Fruit fly (Drosophila melanogaster) whole organism, adult: ENCODE measurements around the gene CG17127.
A peak's percentile ranks its signal among the peaks of the same experiment; 100 is the strongest.

ENCODE experiments used
- CG7101 ChIP-seq: fragments of 200-800 bp; sonication (Bioruptor generic); optimal IDR thresholded peaks from 2 replicates; lab custom pipeline; 2018; ENCODE audit warnings: missing biosample characterization, mild to moderate bottlenecking, missing genetic modification characterization, moderate library complexity
- Crg-1 ChIP-seq: fragments of 200-800 bp; sonication (Bioruptor generic); optimal IDR thresholded peaks from 2 replicates; lab custom pipeline; 2016; ENCODE audit warnings: missing biosample characterization, missing genetic modification characterization
- kay ChIP-seq: fragments of 200-800 bp; sonication (Bioruptor generic); peaks from one replicate; lab custom pipeline; 2016; ENCODE audit warnings: missing biosample characterization, missing genetic modification characterization, borderline replicate concordance

DNA sequence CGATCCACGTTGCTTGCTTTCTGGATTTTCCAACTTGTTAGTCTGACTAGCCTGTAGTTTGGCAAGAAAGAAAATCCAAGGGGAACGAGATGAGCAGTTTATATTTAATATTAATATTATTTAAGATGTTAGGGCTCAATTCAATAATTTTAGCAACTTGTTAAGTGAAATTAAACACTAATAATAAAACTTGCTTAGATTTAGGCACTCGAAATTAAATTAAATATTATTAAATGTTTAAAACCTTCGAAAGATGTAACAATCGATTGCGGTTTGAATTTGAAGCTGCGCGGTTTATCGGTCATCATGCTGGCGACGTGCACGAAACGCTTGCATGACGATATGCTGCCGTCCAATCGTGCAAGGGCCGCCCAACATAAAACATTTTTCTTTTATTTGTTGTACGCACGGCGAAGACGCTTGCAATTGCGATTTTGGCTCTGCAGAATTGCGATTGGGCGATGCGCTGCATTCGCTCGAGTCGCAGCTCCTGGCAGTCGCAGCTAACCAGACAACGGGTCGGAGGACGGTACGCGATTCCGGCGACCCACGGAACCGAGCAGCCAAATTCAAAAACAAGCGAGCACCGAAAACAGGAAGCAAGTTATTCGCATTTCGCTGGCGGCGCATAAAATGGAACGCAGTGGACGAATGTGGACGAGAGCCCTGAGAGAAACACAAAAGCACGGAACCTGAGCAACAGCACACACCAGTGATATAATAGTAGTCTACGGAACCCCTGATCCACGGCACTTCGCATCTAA lies 33.5 kb upstream of the CG17127 start, which contains the start of the genes Vha16-5 and CG12299:
- TF ChIP-seq Crg-1 = peak; percentile 30
- TF ChIP-seq CG7101 (tag; lab: Kevin White, UChicago) = peak; percentile 33
- no peak for TF ChIP-seq kay (GFP tag; lab: Kevin White, UChicago)
